Worm (Caenorhabditis elegans) whole organism, young adult: ENCODE results near the gene ZK177.1.
A peak's percentile ranks its signal among the peaks of the same experiment; 100 is the strongest.

Experiments
- B0035.1 ChIP-seq: sonication (generic microtip); optimal IDR thresholded peaks from 2 replicates; lab custom pipeline; 2016; ENCODE audit warnings: missing genetic modification characterization, mild to moderate bottlenecking, missing compliant biosample characterization, missing genotype, missing genetic modification reagents
- F10E7.11 ChIP-seq: sonication (generic microtip); optimal IDR thresholded peaks from 2 replicates; lab custom pipeline; 2017; ENCODE audit warnings: mild to moderate bottlenecking, missing genetic modification characterization, moderate library complexity, missing compliant biosample characterization
- F49E8.2 ChIP-seq: sonication (generic microtip); optimal IDR thresholded peaks from 3 replicates; lab custom pipeline; 2017; ENCODE audit warnings: missing genetic modification characterization, mild to moderate bottlenecking, missing compliant biosample characterization, antibody characterized with exemption, moderate library complexity; ENCODE audit not compliant: insufficient read depth
- F57C9.4 ChIP-seq: sonication (generic microtip); optimal IDR thresholded peaks from 2 replicates; lab custom pipeline; 2017; ENCODE audit warnings: mild to moderate bottlenecking, missing genetic modification characterization, missing compliant biosample characterization
- K11D2.4 ChIP-seq: fragments of 200-800 bp; sonication (Bioruptor generic); IDR thresholded peaks from 2 replicates; pipeline ENCODE4 v1.3.6; 2022; ENCODE audit warnings: missing genetic modification reagents, missing genetic modification characterization, missing compliant biosample characterization
- aptf-2 ChIP-seq: fragments of 200-800 bp; sonication (Bioruptor generic); conservative IDR thresholded peaks from 2 replicates; pipeline ENCODE4 v1.3.6; 2022; ENCODE audit warnings: missing genetic modification reagents, missing genetic modification characterization, missing compliant biosample characterization
- bed-1 ChIP-seq: fragments of 200-800 bp; sonication (Bioruptor generic); IDR thresholded peaks from 2 replicates; pipeline ENCODE4 v1.3.6; 2022; ENCODE audit warnings: missing genetic modification reagents, missing genetic modification characterization, missing compliant biosample characterization
- ceh-100 ChIP-seq: fragments of 200-800 bp; sonication (Bioruptor generic); IDR thresholded peaks from 2 replicates; pipeline ENCODE4 v1.3.6; 2022; ENCODE audit warnings: missing genetic modification reagents, missing genetic modification characterization, missing compliant biosample characterization
- ceh-79 ChIP-seq: sonication (generic microtip); optimal IDR thresholded peaks from 2 replicates; lab custom pipeline; 2017; ENCODE audit warnings: mild to moderate bottlenecking, missing genetic modification characterization, missing compliant biosample characterization
- efl-1 ChIP-seq: fragments of 150-350 bp; optimal IDR thresholded peaks from 2 replicates; lab custom pipeline; 2014; ENCODE audit warnings: missing biosample characterization, missing genetic modification reagents, missing genetic modification characterization
- egrh-3 ChIP-seq: fragments of 200-800 bp; sonication (Bioruptor generic); IDR thresholded peaks from 2 replicates; pipeline ENCODE4 v1.3.6; 2022; ENCODE audit warnings: missing genetic modification reagents, missing genetic modification characterization, missing compliant biosample characterization
- hlh-12 ChIP-seq: sonication (generic microtip); optimal IDR thresholded peaks from 2 replicates; lab custom pipeline; 2016; ENCODE audit warnings: missing genetic modification characterization, missing compliant biosample characterization
- hlh-26 ChIP-seq: fragments of 200-800 bp; sonication (Bioruptor generic); conservative IDR thresholded peaks from 2 replicates; pipeline ENCODE4 v1.3.6; 2022; ENCODE audit warnings: missing genetic modification reagents, missing genetic modification characterization, missing compliant biosample characterization
- hsf-1 ChIP-seq: fragments of 200-800 bp; sonication (Bioruptor generic); IDR thresholded peaks from 2 replicates; pipeline ENCODE4 v1.3.6; 2022; ENCODE audit warnings: missing genetic modification reagents, missing genetic modification characterization, missing compliant biosample characterization
- let-526 ChIP-seq: fragments of 200-800 bp; sonication (Bioruptor generic); IDR thresholded peaks from 2 replicates; pipeline ENCODE4 v1.3.6; 2022; ENCODE audit warnings: missing genetic modification reagents, missing genetic modification characterization, missing compliant biosample characterization
- let-607 ChIP-seq, 2 experiments: fragments of 200-800 bp in 1 of 2; sonication (Bioruptor generic) in 1 of 2; sonication (generic microtip) in 1 of 2; optimal IDR thresholded peaks; 2 replicates each; lab custom pipeline; 2016 to 2018; ENCODE audit warnings: mild to moderate bottlenecking in 2 of 2, missing compliant biosample characterization in 2 of 2, missing genetic modification characterization in 2 of 2, moderate library complexity in 2 of 2, missing genotype in 1 of 2
- lin-35 ChIP-seq, 3 experiments: fragments of 150-350 bp in 2 of 3; sonication (generic microtip) in 1 of 3; optimal IDR thresholded peaks; 2 replicates each; lab custom pipeline; 2014 to 2018; ENCODE audit warnings: missing biosample characterization in 3 of 3, missing genetic modification characterization in 3 of 3, missing genetic modification reagents in 3 of 3
- madf-8 ChIP-seq: fragments of 200-800 bp; sonication (Bioruptor generic); conservative IDR thresholded peaks from 2 replicates; pipeline ENCODE4 v1.3.6; 2022; ENCODE audit warnings: missing genetic modification reagents, missing genetic modification characterization, missing compliant biosample characterization
- nfya-1 ChIP-seq: sonication (generic microtip); optimal IDR thresholded peaks from 2 replicates; lab custom pipeline; 2017; ENCODE audit warnings: antibody characterized with exemption, missing compliant biosample characterization, missing genetic modification characterization, borderline replicate concordance; ENCODE audit not compliant: insufficient read depth
- nfyb-1 ChIP-seq: fragments of 200-800 bp; sonication (Bioruptor generic); IDR thresholded peaks from 2 replicates; pipeline ENCODE4 v1.3.6; 2022; ENCODE audit warnings: missing genetic modification reagents, missing genetic modification characterization, missing compliant biosample characterization
- repo-1 ChIP-seq: sonication (generic microtip); optimal IDR thresholded peaks from 2 replicates; lab custom pipeline; 2017; ENCODE audit warnings: mild to moderate bottlenecking, missing genetic modification characterization, missing compliant biosample characterization
- sdz-38 ChIP-seq: sonication (generic microtip); optimal IDR thresholded peaks from 2 replicates; lab custom pipeline; 2016; ENCODE audit warnings: missing genotype, missing genetic modification characterization, missing compliant biosample characterization
- zfh-2 ChIP-seq: fragments of 200-800 bp; sonication (Bioruptor generic); conservative IDR thresholded peaks from 2 replicates; pipeline ENCODE4 v1.3.6; 2022; ENCODE audit warnings: missing genetic modification reagents, missing genetic modification characterization, missing compliant biosample characterization
- zim-3 ChIP-seq: sonication (generic microtip); optimal IDR thresholded peaks from 2 replicates; lab custom pipeline; 2017; ENCODE audit warnings: mild to moderate bottlenecking, missing genetic modification characterization, moderate library complexity, missing compliant biosample characterization
- ztf-22 ChIP-seq: fragments of 200-800 bp; sonication (Bioruptor generic); optimal IDR thresholded peaks from 2 replicates; lab custom pipeline; 2018; ENCODE audit warnings: mild to moderate bottlenecking, missing genetic modification characterization, moderate library complexity, missing compliant biosample characterization
- ztf-25 ChIP-seq: fragments of 200-800 bp; sonication (Bioruptor generic); IDR thresholded peaks from 2 replicates; pipeline ENCODE4 v1.3.6; 2022; ENCODE audit warnings: missing genetic modification reagents, missing genetic modification characterization, missing compliant biosample characterization
- ztf-3 ChIP-seq: fragments of 200-800 bp; sonication (Bioruptor generic); optimal IDR thresholded peaks from 2 replicates; lab custom pipeline; 2018; ENCODE audit warnings: mild to moderate bottlenecking, missing genetic modification characterization, missing compliant biosample characterization
- ztf-6 ChIP-seq: fragments of 200-800 bp; sonication (Bioruptor generic); IDR thresholded peaks from 2 replicates; pipeline ENCODE4 v1.3.6; 2022; ENCODE audit warnings: missing genetic modification reagents, missing genetic modification characterization, missing compliant biosample characterization

ZK177.1 gene

DNA sequence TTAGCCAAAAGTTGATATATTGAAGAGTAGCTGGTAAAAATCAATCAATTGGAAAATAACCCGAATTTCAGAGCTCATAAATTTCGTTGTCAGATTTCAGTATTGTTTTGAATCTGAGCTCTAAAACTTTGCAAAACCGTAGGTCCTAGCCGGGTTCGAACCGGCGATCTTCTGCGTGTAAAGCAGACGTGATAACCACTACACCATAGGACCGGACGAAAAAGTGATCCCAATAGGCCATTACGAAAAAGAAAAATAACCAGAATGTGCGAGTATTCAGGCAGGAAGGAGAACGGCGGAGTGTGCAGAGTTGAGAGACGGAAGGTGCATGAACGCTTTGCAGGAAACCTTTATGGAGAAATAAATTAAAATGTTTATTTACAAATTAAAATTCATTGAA lies 49.1 kb downstream of the ZK177.1 start (continued):
- no peak for TF ChIP-seq let-526 (GFP tag; lab: Robert Waterston, UW)

ce11 chrII:5578035-5578434 lies 50.1 kb downstream of the ZK177.1 start, which contains the start of gene T25E4.1:
Gene T25E4.1, plus strand, starts transcription at chrII:5578335.
- TF ChIP-seq lin-35 (GFP tag; optimal IDR thresholded peaks at IDR 0.05; lab: Kevin White, UChicago) (no peak), egrh-3 (no peak), F57C9.4 (tag; lab: Kevin White, UChicago) (no peak), B0035.1 (no peak), sdz-38 (no peak), madf-8 (no peak), K11D2.4 (no peak), hlh-12 (tag; lab: Kevin White, UChicago) (no peak), ceh-79 (tag; lab: Kevin White, UChicago) (no peak), let-607 (tag; optimal IDR thresholded peaks at IDR 0.05; lab: Kevin White, UChicago) (no peak), ztf-6 (GFP tag; lab: Robert Waterston, UW) (no peak), ceh-100 (GFP tag; lab: Robert Waterston, UW) (no peak), zim-3 (tag; lab: Kevin White, UChicago) (no peak), nfyb-1 (GFP tag; lab: Robert Waterston, UW) (no peak), hsf-1 (no peak), ztf-25 (GFP tag; lab: Robert Waterston, UW) (no peak), hlh-26 (GFP tag; lab: Robert Waterston, UW) (no peak), repo-1 (tag; lab: Kevin White, UChicago) (no peak)

ce11 chrII:5578714-5579113 lies 50.8 kb downstream of the ZK177.1 start:
- TF ChIP-seq F49E8.2 (tag; lab: Kevin White, UChicago) (no peak), zim-3 (tag; lab: Kevin White, UChicago) (no peak), efl-1 (no peak), ztf-22 (no peak), nfya-1 (no peak), egrh-3 (peak; percentile 76), ztf-3 (GFP tag; lab: Kevin White, UChicago) (no peak), zfh-2 (peak; percentile 74; the same call in 1 of the 2 replicates)

DNA sequence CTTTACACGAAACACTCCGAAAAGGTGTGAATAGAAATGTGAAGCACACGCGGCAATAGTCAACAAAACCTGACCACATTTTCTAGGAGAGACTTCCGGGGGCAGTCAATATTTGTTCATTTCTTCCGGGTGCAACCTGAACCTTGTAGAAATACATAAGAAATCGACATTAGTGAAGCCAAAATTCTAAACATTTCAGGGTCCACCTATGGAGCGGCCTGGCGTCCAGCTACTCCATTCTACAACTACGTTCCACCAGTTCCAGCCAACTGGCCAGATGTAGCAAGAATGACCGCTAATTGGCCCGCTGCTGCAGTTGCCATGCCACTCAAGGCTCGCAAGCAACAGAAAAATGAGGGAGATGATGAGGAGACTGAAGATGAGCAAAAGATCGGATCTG lies 51.3 kb downstream of the ZK177.1 start:
- TF ChIP-seq bed-1 (GFP tag; lab: Robert Waterston, UW) = 0 out of 2 replicates have a peak, but pooled peaks have one; percentile 56
- TF ChIP-seq F10E7.11 = no peak
- no peak for TF ChIP-seq hlh-26 (GFP tag; lab: Robert Waterston, UW)
- TF ChIP-seq aptf-2 (GFP tag; lab: Robert Waterston, UW) = no peak
